Worm (Caenorhabditis elegans): ENCODE measurements around the gene Y71H2AM.14.

Y71H2AM.14 gene

ce11 chrIII:2780793-2781192 is 34.3 kb upstream of the Y71H2AM.14 start, which contains the start of gene Y71H2AM.6:
TSS of gene Y71H2AM.6 (plus strand) at chrIII:2781056.
- peak; percentile 20 for TF ChIP-seq F13C5.2 (tag; optimal IDR thresholded peaks at IDR 0.05)
- no peak for TF ChIP-seq hmbx-1 (tag; optimal IDR thresholded peaks at IDR 0.05)
- no peak for TF ChIP-seq flt-1 (GFP tag; IDR thresholded peaks at IDR 0.05)

ce11 chrIII:2780283-2780682 is 33.8 kb upstream of the Y71H2AM.14 start:
- TF ChIP-seq F13C5.2 (tag; optimal IDR thresholded peaks at IDR 0.05) (no peak), ets-7 (tag; optimal IDR thresholded peaks at IDR 0.05) (peak; percentile 76)

ce11 chrIII:2778655-2779054 is 32.2 kb upstream of the Y71H2AM.14 start, which contains the start of gene laf-1:
TSS of gene laf-1 (minus strand) at chrIII:2779053.
- no peak for TF ChIP-seq scrt-1 (GFP tag; IDR thresholded peaks at IDR 0.05)

ce11 chrIII:2770752-2771151 is 24.3 kb upstream of the Y71H2AM.14 start:
- no peak for TF ChIP-seq hmg-4 (GFP tag; optimal IDR thresholded peaks at IDR 0.05)
- TF ChIP-seq F13C5.2 (tag; optimal IDR thresholded peaks at IDR 0.05) = no peak
- no peak for TF ChIP-seq hmbx-1 (tag; optimal IDR thresholded peaks at IDR 0.05)
- TF ChIP-seq sea-1 (GFP tag; conservative IDR thresholded peaks at IDR 0.05) = no peak
- TF ChIP-seq ceh-13 (GFP tag; optimal IDR thresholded peaks at IDR 0.05) = no peak
- no peak for TF ChIP-seq B0310.2 (tag; optimal IDR thresholded peaks at IDR 0.05)
- no peak for TF ChIP-seq ama-1 (optimal IDR thresholded peaks at IDR 0.05)
- no peak for TF ChIP-seq flt-1 (GFP tag; IDR thresholded peaks at IDR 0.05)
- TF ChIP-seq aly-1 (tag; optimal IDR thresholded peaks at IDR 0.05) = no peak
- no peak for TF ChIP-seq tbx-37 (GFP tag; conservative IDR thresholded peaks at IDR 0.05)
- no peak for TF ChIP-seq scrt-1 (GFP tag; IDR thresholded peaks at IDR 0.05)
- no peak for TF ChIP-seq ceh-36 (tag; optimal IDR thresholded peaks at IDR 0.05)
- no peak for TF ChIP-seq pes-1 (GFP tag; IDR thresholded peaks at IDR 0.05)
- no peak for TF ChIP-seq tra-4 (tag; optimal IDR thresholded peaks at IDR 0.05)
- no peak for TF ChIP-seq hnd-1 (tag; optimal IDR thresholded peaks at IDR 0.05)
- TF ChIP-seq ets-7 (tag; optimal IDR thresholded peaks at IDR 0.05) = no peak
- no peak for TF ChIP-seq tbx-11 (GFP tag; IDR thresholded peaks at IDR 0.05)

ce11 chrIII:2769078-2769477 is 22.6 kb upstream of the Y71H2AM.14 start:
- no peak for TF ChIP-seq ama-1 (optimal IDR thresholded peaks at IDR 0.05)
- TF ChIP-seq tbx-11 (GFP tag; IDR thresholded peaks at IDR 0.05) = no peak
- TF ChIP-seq flt-1 (GFP tag; IDR thresholded peaks at IDR 0.05) = no peak
- TF ChIP-seq sea-1 (GFP tag; conservative IDR thresholded peaks at IDR 0.05) = no peak
- TF ChIP-seq hmbx-1 (tag; optimal IDR thresholded peaks at IDR 0.05) = no peak
- no peak for TF ChIP-seq scrt-1 (GFP tag; IDR thresholded peaks at IDR 0.05)

ce11 chrIII:2768635-2769034 is 22.2 kb upstream of the Y71H2AM.14 start, which contains the start of gene swsn-3:
TSS of gene swsn-3 (minus strand) at chrIII:2768679.
- TF ChIP-seq ama-1 (optimal IDR thresholded peaks at IDR 0.05) (no peak), aly-1 (tag; optimal IDR thresholded peaks at IDR 0.05) (peak; percentile 80), hmg-4 (GFP tag; optimal IDR thresholded peaks at IDR 0.05) (peak; percentile 79), F13C5.2 (tag; optimal IDR thresholded peaks at IDR 0.05) (peak; percentile 96), hnd-1 (tag; optimal IDR thresholded peaks at IDR 0.05) (peak; percentile 68), pes-1 (GFP tag; IDR thresholded peaks at IDR 0.05) (peak; percentile 87), tbx-11 (GFP tag; IDR thresholded peaks at IDR 0.05) (peak; percentile 81), ceh-36 (tag; optimal IDR thresholded peaks at IDR 0.05) (peak; percentile 75), tbx-37 (GFP tag; conservative IDR thresholded peaks at IDR 0.05) (peak; percentile 79), hmbx-1 (tag; optimal IDR thresholded peaks at IDR 0.05) (peak; percentile 44), flt-1 (GFP tag; IDR thresholded peaks at IDR 0.05) (peak; percentile 73; the same call in 1 of the 2 replicates), scrt-1 (GFP tag; IDR thresholded peaks at IDR 0.05) (peak; percentile 84), ets-7 (tag; optimal IDR thresholded peaks at IDR 0.05) (peak; percentile 58), ceh-13 (GFP tag; optimal IDR thresholded peaks at IDR 0.05) (peak; percentile 70), tra-4 (tag; optimal IDR thresholded peaks at IDR 0.05) (peak; percentile 55), sea-1 (GFP tag; conservative IDR thresholded peaks at IDR 0.05) (peak; percentile 86), B0310.2 (tag; optimal IDR thresholded peaks at IDR 0.05) (peak; percentile 61)

ce11 chrIII:2760726-2761125 is 14.3 kb upstream of the Y71H2AM.14 start, which contains the start of gene pho-9:
TSS of gene pho-9 (minus strand) at chrIII:2760816.
- no peak for TF ChIP-seq hmbx-1 (tag; optimal IDR thresholded peaks at IDR 0.05)
- TF ChIP-seq B0310.2 (tag; optimal IDR thresholded peaks at IDR 0.05) = no peak
- TF ChIP-seq aly-1 (tag; optimal IDR thresholded peaks at IDR 0.05) = no peak

ce11 chrIII:2759308-2759707 is 12.9 kb upstream of the Y71H2AM.14 start:
- no peak for TF ChIP-seq tra-4 (tag; optimal IDR thresholded peaks at IDR 0.05)
- no peak for TF ChIP-seq sea-1 (GFP tag; conservative IDR thresholded peaks at IDR 0.05)
- TF ChIP-seq ets-7 (tag; optimal IDR thresholded peaks at IDR 0.05) = no peak
- no peak for TF ChIP-seq tbx-11 (GFP tag; IDR thresholded peaks at IDR 0.05)
- TF ChIP-seq hmbx-1 (tag; optimal IDR thresholded peaks at IDR 0.05) = no peak

ce11 chrIII:2758092-2758491 is 11.6 kb upstream of the Y71H2AM.14 start:
- TF ChIP-seq B0310.2 (tag; optimal IDR thresholded peaks at IDR 0.05) (no peak), ets-7 (tag; optimal IDR thresholded peaks at IDR 0.05) (no peak), hmg-4 (GFP tag; optimal IDR thresholded peaks at IDR 0.05) (no peak), hnd-1 (tag; optimal IDR thresholded peaks at IDR 0.05) (no peak), aly-1 (tag; optimal IDR thresholded peaks at IDR 0.05) (no peak), sea-1 (GFP tag; conservative IDR thresholded peaks at IDR 0.05) (no peak), ceh-13 (GFP tag; optimal IDR thresholded peaks at IDR 0.05) (no peak), tbx-37 (GFP tag; conservative IDR thresholded peaks at IDR 0.05) (no peak), ceh-36 (tag; optimal IDR thresholded peaks at IDR 0.05) (no peak), ama-1 (optimal IDR thresholded peaks at IDR 0.05) (no peak), F13C5.2 (tag; optimal IDR thresholded peaks at IDR 0.05) (no peak), hmbx-1 (tag; optimal IDR thresholded peaks at IDR 0.05) (no peak), flt-1 (GFP tag; IDR thresholded peaks at IDR 0.05) (no peak), scrt-1 (GFP tag; IDR thresholded peaks at IDR 0.05) (no peak)

Measured in whole organism, early embryonic.